Fruit fly (Drosophila melanogaster): ENCODE results near the gene CG7824.

CG7824 gene

DNA sequence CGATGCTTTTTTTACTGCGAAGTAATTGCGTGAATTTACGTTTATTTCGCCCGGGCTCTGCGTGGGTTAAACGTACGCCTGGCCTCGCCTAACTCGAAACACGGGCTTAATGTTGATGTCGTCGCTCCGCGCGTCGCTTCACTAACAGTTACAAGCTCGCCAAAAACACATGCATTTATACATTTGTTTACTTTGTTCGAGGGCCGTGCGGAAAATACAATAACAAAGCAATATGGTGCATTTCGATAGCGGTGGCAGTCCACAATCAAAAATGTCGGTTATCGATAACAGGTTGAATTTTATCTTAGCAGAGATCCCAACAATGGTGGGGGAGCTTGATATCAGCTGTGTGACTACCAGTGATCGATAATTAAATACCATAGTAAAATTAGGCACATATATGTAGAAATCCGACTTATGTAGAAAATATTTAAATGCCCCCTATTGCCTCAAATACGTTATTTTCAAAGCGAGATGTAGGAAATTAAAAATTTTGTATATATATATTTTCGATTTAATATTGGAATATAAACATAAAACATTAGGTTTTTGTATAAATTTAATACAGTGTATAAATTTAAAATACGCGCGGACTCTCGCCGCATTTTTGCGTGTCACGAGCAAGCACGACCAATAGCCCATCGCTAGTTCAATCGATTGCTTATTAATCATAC, 10.1 kb upstream of the CG7824 start, which contains the start of gene Zip99C (continued):
- TF ChIP-seq h (optimal IDR thresholded peaks at IDR 0.05) (no peak), seq (GFP tag; IDR thresholded peaks at IDR 0.05) (no peak), nau (GFP tag; optimal IDR thresholded peaks at IDR 0.05) (no peak), CG7786 (GFP tag; optimal IDR thresholded peaks at IDR 0.05) (no peak), CG18764 (GFP tag; optimal IDR thresholded peaks at IDR 0.05) (peak; percentile 6), CG3726 (GFP tag; IDR thresholded peaks at IDR 0.05) (no peak), Side (GFP tag; optimal IDR thresholded peaks at IDR 0.05) (no peak), jing (GFP tag; optimal IDR thresholded peaks at IDR 0.05) (no peak), pros (GFP tag; optimal IDR thresholded peaks at IDR 0.05) (no peak), pan (optimal IDR thresholded peaks at IDR 0.05) (no peak), pan (GFP tag; optimal IDR thresholded peaks at IDR 0.05 in 1 of 2, IDR thresholded peaks at IDR 0.05 in 1 of 2) (no peak), CG9215 (GFP tag; IDR thresholded peaks at IDR 0.05) (no peak), HHEX (GFP tag; optimal IDR thresholded peaks at IDR 0.05) (no peak), schlank (tag; optimal IDR thresholded peaks at IDR 0.05) (no peak), Aef1 (GFP tag; IDR thresholded peaks at IDR 0.05) (peak; percentile 57), CG15601 (tag; optimal IDR thresholded peaks at IDR 0.05) (peak; percentile 71), CG16815 (GFP tag; optimal IDR thresholded peaks at IDR 0.05) (peak; percentile 10), CG32772 (GFP tag; IDR thresholded peaks at IDR 0.05) (no peak), exex (tag; optimal IDR thresholded peaks at IDR 0.05) (peak; percentile 58), pho (GFP tag; optimal IDR thresholded peaks at IDR 0.05) (peak; percentile 12), Nf-YB (GFP tag; optimal IDR thresholded peaks at IDR 0.05) (peak; percentile 23), CG1529 (GFP tag; optimal IDR thresholded peaks at IDR 0.05) (no peak), kay (GFP tag; optimal IDR thresholded peaks at IDR 0.05) (peak; percentile 99), CG31224 (GFP tag; IDR thresholded peaks at IDR 0.05) (no peak), CG13894 (tag; optimal IDR thresholded peaks at IDR 0.05) (peak; percentile 17), CG11093 (GFP tag; IDR thresholded peaks at IDR 0.05) (no peak), CG2889 (GFP tag; IDR thresholded peaks at IDR 0.05) (no peak), CkIIα-i1 (GFP tag; IDR thresholded peaks at IDR 0.05) (no peak), CG17361 (GFP tag; IDR thresholded peaks at IDR 0.05) (peak; percentile 56; the same call in 1 of the 3 replicates), CG16779 (GFP tag; IDR thresholded peaks at IDR 0.05) (no peak), Hsf (GFP tag; optimal IDR thresholded peaks at IDR 0.05) (peak; percentile 16), sens (GFP tag) (peak; percentile 78), CG11456 (GFP tag; IDR thresholded peaks at IDR 0.05) (no peak; the same call in 2 of the 3 replicates), MTF-1 (GFP tag; optimal IDR thresholded peaks at IDR 0.05; ENCODE audit: borderline replicate concordance) (peak; percentile 100), danr (GFP tag; IDR thresholded peaks at IDR 0.05) (no peak), Mrtf (GFP tag; IDR thresholded peaks at IDR 0.05) (no peak), slbo (GFP tag; IDR thresholded peaks at IDR 0.05) (peak; percentile 63), Neu2 (GFP tag; optimal IDR thresholded peaks at IDR 0.05; ENCODE audit: borderline replicate concordance) (no peak), tap (tag; optimal IDR thresholded peaks at IDR 0.05) (peak; percentile 39), NC2β (GFP tag; optimal IDR thresholded peaks at IDR 0.05) (peak; percentile 33), twi (tag; optimal IDR thresholded peaks at IDR 0.05) (peak; percentile 16), CG7987 (GFP tag; optimal IDR thresholded peaks at IDR 0.05) (peak; percentile 17), Mad (GFP tag; optimal IDR thresholded peaks at IDR 0.05) (no peak), grau (tag; optimal IDR thresholded peaks at IDR 0.05) (peak; percentile 41), nerfin-1 (tag; optimal IDR thresholded peaks at IDR 0.05) (no peak), stwl (tag; optimal IDR thresholded peaks at IDR 0.05) (peak; percentile 61), pum (GFP tag; optimal IDR thresholded peaks at IDR 0.05) (no peak), Fer2 (tag; optimal IDR thresholded peaks at IDR 0.05) (no peak), NFAT (GFP tag; IDR thresholded peaks at IDR 0.05) (peak; percentile 22; the same call in 1 of the 2 replicates), ham (GFP tag; IDR thresholded peaks at IDR 0.05) (no peak), sob (GFP tag; IDR thresholded peaks at IDR 0.05) (0 out of 2 replicates have a peak, but pooled peaks have one; percentile 25), CG4617 (GFP tag; optimal IDR thresholded peaks at IDR 0.05; ENCODE audit: borderline replicate concordance) (no peak)
